Worm (Caenorhabditis elegans) whole organism, L2 larva: ENCODE measurements around the gene nep-18.

Experiments used
- aly-2 ChIP-seq: fragments of 150-350 bp; optimal IDR thresholded peaks from 2 replicates; lab custom pipeline; 2014; ENCODE audit warnings: missing biosample characterization, missing genetic modification characterization
- ama-1 ChIP-seq: fragments of 150-350 bp; optimal IDR thresholded peaks from 2 replicates; lab custom pipeline; 2018; ENCODE audit warnings: inconsistent platforms
- egl-27 ChIP-seq: sonication (generic microtip); optimal IDR thresholded peaks from 3 replicates; lab custom pipeline; 2017; ENCODE audit warnings: missing biosample characterization, missing genetic modification reagents, missing genetic modification characterization
- elt-3 ChIP-seq: sonication (generic microtip); optimal IDR thresholded peaks from 2 replicates; lab custom pipeline; 2017; ENCODE audit warnings: missing biosample characterization, missing genetic modification characterization
- lsy-2 ChIP-seq, 2 experiments: fragments of 150-350 bp in 1 of 2; sonication (generic microtip) in 1 of 2; optimal IDR thresholded peaks; 2 replicates each; lab custom pipeline; 2014 to 2017; ENCODE audit warnings: missing biosample characterization in 2 of 2, missing genetic modification characterization in 2 of 2
- nhr-23 ChIP-seq: fragments of 150-350 bp; optimal IDR thresholded peaks from 2 replicates; lab custom pipeline; 2014; ENCODE audit warnings: missing biosample characterization, missing genetic modification reagents, missing genetic modification characterization
- nhr-6 ChIP-seq: fragments of 150-350 bp; optimal IDR thresholded peaks from 2 replicates; lab custom pipeline; 2014; ENCODE audit warnings: missing biosample characterization, missing genetic modification characterization
- unc-62 ChIP-seq: fragments of 150-350 bp; optimal IDR thresholded peaks from 2 replicates; lab custom pipeline; 2014; ENCODE audit warnings: missing biosample characterization, missing genetic modification reagents, missing genetic modification characterization

DNA sequence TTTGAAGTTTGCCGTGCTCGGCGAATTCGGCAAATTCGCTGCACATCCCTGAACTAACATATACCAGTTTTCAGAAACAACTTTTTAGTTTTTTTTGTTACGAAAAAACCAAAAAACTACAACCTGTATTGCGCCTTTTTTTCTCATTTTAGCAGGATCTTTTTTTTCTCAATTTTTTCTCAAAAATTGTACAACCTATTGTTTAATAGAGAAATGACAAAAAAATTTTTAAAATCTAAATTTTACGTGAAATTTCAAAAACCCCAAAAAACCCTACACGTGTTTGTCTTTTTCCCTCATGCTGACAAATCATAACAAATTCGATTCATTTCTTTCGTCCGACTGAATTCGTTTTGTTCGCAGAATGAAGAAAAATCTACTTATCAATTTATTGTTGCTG lies 17.9 kb downstream of the nep-18 start, which contains the start of gene K02F6.3:
- TF ChIP-seq ama-1 (lab: Kevin White, UChicago) (no peak), egl-27 (no peak), nhr-6 (tag; lab: Kevin White, UChicago) (no peak), lsy-2 (tag; optimal IDR thresholded peaks at IDR 0.05; lab: Kevin White, UChicago) (no peak), unc-62 (no peak), elt-3 (no peak), aly-2 (tag; lab: Kevin White, UChicago) (no peak), nhr-23 (tag; lab: Kevin White, UChicago) (no peak)
